Worm (Caenorhabditis elegans) whole organism, early embryonic: Measurements from ENCODE around the gene C41C4.9.

Experiments used
- F13C5.2 ChIP-seq: sonication (generic microtip); optimal IDR thresholded peaks from 2 replicates; lab custom pipeline; 2017; ENCODE audit warnings: mild to moderate bottlenecking, missing genetic modification characterization, inconsistent platforms, missing compliant biosample characterization
- aly-1 ChIP-seq: sonication (generic microtip); optimal IDR thresholded peaks from 2 replicates; lab custom pipeline; 2016; ENCODE audit warnings: missing genetic modification characterization, missing compliant biosample characterization
- ama-1 ChIP-seq: fragments of 150-350 bp; optimal IDR thresholded peaks from 2 replicates; lab custom pipeline; 2014
- ets-7 ChIP-seq: sonication (generic microtip); optimal IDR thresholded peaks from 2 replicates; lab custom pipeline; 2016; ENCODE audit warnings: missing genotype, missing genetic modification characterization, missing compliant biosample characterization
- hmbx-1 ChIP-seq: sonication (generic microtip); optimal IDR thresholded peaks from 2 replicates; lab custom pipeline; 2016; ENCODE audit warnings: mild to moderate bottlenecking, missing genetic modification characterization, missing compliant biosample characterization
- hmg-4 ChIP-seq: fragments of 200-800 bp; sonication (Bioruptor generic); optimal IDR thresholded peaks from 2 replicates; lab custom pipeline; 2018; ENCODE audit warnings: mild to moderate bottlenecking, missing genetic modification characterization, missing compliant biosample characterization
- pes-1 ChIP-seq: fragments of 200-800 bp; sonication (Bioruptor generic); IDR thresholded peaks from 2 replicates; pipeline ENCODE4 v1.3.6; 2022; ENCODE audit warnings: missing genetic modification reagents, missing genetic modification characterization, missing compliant biosample characterization
- sea-1 ChIP-seq: fragments of 200-800 bp; sonication (Bioruptor generic); conservative IDR thresholded peaks from 2 replicates; pipeline ENCODE4 v1.3.6; 2022; ENCODE audit warnings: missing genetic modification characterization, missing compliant biosample characterization
- tbx-37 ChIP-seq: fragments of 200-800 bp; sonication (Bioruptor generic); conservative IDR thresholded peaks from 2 replicates; pipeline ENCODE4 v1.3.6; 2022; ENCODE audit warnings: missing genetic modification reagents, missing genetic modification characterization, missing compliant biosample characterization
- tra-4 ChIP-seq: sonication (generic microtip); optimal IDR thresholded peaks from 2 replicates; lab custom pipeline; 2017; ENCODE audit warnings: missing genetic modification characterization, missing compliant biosample characterization

DNA sequence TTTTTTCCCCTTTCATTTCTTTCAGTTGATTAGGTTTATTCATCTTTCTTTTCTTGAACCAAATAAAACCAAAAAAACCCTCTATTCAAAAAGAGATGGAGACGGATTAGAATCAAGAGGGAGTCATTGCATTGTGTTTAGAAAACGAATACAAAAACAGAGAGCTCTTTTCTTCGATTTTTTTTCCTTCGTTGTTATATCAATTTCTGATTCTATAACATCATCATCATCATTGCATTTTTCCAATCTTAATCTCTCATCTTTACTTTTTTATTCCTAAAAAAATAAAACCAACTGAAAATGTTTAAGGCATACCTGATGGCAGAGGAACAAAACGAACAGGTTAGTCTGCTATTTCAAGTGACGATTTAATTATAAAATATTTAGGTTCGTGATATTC, 48.7 kb upstream of the C41C4.9 start, which contains the start of gene T05H10.8:
- no peak for TF ChIP-seq pes-1 (GFP tag; lab: Robert Waterston, UW)
- no peak for TF ChIP-seq sea-1 (GFP tag; lab: Robert Waterston, UW)
- TF ChIP-seq ama-1 = no peak
- no peak for TF ChIP-seq hmg-4 (GFP tag; lab: Kevin White, UChicago)
- TF ChIP-seq hmbx-1 = no peak
- no peak for TF ChIP-seq tbx-37
- TF ChIP-seq F13C5.2 = no peak
- TF ChIP-seq ets-7 (tag; lab: Kevin White, UChicago) = no peak
- no peak for TF ChIP-seq tra-4 (tag; lab: Kevin White, UChicago)
- TF ChIP-seq aly-1 (tag; lab: Kevin White, UChicago) = no peak
